Worm (Caenorhabditis elegans) whole organism, L4/young adult: ENCODE measurements around the gene srlf-4.
"Not testable (repeated sequence)": the region's sequence is repeated elsewhere in the genome, so short reads cannot be mapped to it uniquely, and the experiment has no call there.

Experiments
- W03F9.2 ChIP-seq: fragments of 150-350 bp; optimal IDR thresholded peaks from 2 replicates; lab custom pipeline; 2014; ENCODE audit warnings: missing biosample characterization, missing genetic modification characterization
- dao-5 ChIP-seq: sonication (generic microtip); optimal IDR thresholded peaks from 2 replicates; lab custom pipeline; 2016; ENCODE audit warnings: missing genotype, missing genetic modification characterization, moderate library complexity, missing compliant biosample characterization
- him-1 ChIP-seq: sonication (generic microtip); optimal IDR thresholded peaks from 2 replicates; lab custom pipeline; 2016; ENCODE audit warnings: missing genotype, missing genetic modification reagents, missing genetic modification characterization, missing compliant biosample characterization

srlf-4 gene

DNA sequence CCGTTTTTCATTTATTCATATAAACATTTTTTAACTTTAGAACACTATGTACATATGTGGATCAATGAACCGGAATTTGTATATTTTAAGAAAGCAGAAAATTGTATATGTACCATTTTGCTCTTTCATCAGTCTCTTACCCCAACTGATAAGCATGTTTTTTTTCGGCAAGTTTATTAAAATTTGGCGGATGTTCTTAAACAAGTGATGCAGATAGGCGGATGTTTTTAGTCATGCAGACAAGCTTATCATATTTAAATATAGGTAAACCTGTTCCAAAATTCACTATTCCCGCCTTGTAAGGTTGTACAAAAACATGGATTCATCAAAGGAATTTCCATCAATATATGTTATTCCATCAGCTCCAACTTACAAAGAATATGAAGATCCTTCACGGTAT lies 24.8 kb downstream of the srlf-4 start, which contains the start of gene K08D8.9:
K08D8.9 (plus strand) TSS at position 301 of the 400 bp plus-strand sequence.
- TF ChIP-seq W03F9.2 (tag; lab: Kevin White, UChicago): no peak
- TF ChIP-seq him-1 (tag; lab: Kevin White, UChicago): no peak
- no peak for TF ChIP-seq dao-5 (tag; lab: Kevin White, UChicago)

DNA sequence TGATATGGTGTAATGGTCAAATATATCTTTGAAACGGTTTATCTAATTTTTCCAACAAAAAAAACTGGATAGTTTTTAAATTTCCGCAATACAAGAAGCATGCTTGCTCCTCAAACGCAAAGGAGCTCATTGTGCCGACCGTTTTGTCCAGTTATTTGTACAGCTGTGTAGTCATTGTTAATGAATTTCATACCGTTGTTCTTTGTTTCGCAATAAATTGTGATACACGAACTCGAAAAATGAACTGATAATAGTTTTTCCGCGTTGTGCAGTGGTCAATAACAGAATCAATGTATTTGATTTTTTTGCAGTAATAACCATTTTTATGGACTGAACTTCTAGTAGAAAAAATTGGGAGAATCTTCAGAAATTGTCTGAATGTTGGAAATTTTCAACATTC lies 25.4 kb downstream of the srlf-4 start:
- TF ChIP-seq W03F9.2 (tag; lab: Kevin White, UChicago): no peak
- TF ChIP-seq dao-5 (tag; lab: Kevin White, UChicago): no peak
- TF ChIP-seq him-1 (tag; lab: Kevin White, UChicago): no peak

DNA sequence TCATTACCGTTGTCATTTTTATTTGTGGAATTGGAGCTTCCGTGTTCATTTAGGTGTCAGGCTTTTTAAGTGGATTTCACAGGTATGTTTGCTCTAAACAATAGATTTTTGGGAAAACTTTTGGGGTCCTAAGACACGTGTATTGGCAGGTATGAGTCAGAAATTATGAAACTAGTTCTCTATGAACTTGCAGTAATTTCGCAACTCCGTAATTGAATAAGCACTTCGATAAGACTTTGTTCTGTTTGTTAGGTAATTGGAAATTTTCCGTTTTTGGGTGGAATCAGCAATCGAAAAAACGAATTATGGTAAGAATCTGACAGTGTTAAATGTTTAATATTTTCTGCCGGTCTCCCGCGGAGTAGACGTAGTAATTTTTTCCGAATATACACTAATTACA lies 27.1 kb downstream of the srlf-4 start:
- TF ChIP-seq dao-5 (tag; lab: Kevin White, UChicago) (no peak), W03F9.2 (tag; lab: Kevin White, UChicago) (no peak), him-1 (tag; lab: Kevin White, UChicago) (no peak)

DNA sequence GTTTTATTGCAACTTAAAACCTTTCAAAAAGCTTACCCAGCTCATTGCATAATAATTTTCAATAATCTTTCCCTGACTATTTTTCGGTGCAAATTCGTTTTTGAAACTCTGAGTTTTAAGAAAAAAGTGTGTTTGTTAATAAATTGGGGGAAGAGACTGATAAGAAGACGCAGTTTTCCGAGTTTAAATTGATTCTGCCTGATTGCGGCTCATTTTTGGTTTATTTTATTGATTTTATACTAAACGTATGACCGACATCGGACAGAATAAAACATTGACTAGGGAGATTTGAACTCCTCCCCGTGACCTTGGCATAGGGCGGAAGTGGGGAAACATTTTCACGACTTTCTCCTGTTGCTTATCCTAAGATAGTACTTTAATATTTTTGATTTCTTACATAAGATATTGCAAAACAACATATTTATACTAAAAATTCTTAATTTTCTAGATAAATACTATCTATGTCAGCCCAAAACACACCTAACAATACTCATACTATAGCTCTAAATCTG lies 27.8 kb downstream of the srlf-4 start, which contains the start of gene K08D8.7:
K08D8.7 (plus strand) TSS at position 462 of the 512 bp plus-strand sequence.
- TF ChIP-seq him-1 (tag; lab: Kevin White, UChicago) (no peak), dao-5 (tag; lab: Kevin White, UChicago) (no peak), W03F9.2 (tag; lab: Kevin White, UChicago) (no peak)

DNA sequence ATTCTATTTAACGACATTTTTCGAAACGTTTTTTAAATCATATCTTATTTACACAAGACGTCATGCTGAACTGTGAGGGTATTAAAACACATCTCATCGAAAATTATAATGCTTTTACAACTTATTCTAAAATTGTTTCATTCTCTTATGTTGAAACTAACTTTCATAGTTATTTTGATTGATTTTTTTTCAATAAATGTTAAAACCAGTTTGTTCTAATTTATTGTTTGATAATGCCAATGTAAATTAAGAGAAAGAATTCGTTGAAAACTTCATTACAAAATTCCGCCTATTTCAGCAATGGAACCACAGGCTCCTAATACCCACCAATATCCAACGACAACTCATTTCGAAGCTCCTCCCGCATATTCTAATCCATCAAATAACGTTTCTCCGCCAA lies 29.2 kb downstream of the srlf-4 start, which contains the start of gene K08D8.11:
K08D8.11 (plus strand) TSS at position 301 of the 400 bp plus-strand sequence.
- no peak for TF ChIP-seq dao-5 (tag; lab: Kevin White, UChicago)

DNA sequence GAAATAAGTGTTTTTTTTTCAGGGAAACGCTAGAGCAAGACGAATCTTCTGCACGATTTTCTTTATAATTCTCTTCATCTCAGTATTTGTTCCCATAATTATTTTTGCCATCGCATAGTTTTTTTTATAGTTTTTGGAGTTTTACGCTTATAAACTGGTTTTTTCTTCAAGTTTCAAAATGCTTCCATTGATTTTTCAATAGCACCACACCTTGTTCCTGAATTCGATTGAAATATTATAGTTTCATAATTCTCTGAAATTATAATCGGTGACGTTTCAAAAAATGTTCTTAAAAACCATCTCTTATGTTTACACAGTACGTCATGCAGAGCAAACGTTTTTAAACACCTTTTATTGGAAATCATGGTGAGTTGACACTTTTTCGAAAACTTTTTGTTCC lies 31.1 kb downstream of the srlf-4 start, which contains the start of gene K08D8.12:
K08D8.12 (plus strand) TSS at position 301 of the 400 bp plus-strand sequence.
- TF ChIP-seq dao-5 (tag; lab: Kevin White, UChicago): no peak
- no peak for TF ChIP-seq him-1 (tag; lab: Kevin White, UChicago)

DNA sequence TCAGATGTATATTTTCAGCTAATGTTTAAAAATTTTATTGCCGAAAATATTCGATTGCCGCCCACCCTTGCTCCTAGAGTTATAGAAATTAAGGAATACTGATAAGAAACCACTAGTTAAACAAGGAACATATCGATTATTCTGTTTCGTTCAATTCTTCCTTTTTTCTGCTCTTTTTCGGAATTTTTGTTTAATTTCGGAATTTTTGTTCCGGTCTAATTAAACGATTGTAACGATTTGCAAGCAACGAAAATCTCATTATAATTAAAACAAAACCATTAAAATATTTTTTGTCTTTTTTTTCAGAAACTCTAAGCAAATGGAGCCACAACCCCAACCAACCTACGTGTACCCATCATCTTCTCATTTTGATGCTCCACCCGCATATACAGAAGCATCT lies 32.0 kb downstream of the srlf-4 start, which contains the start of gene K08D8.1:
K08D8.1 (plus strand) TSS at position 301 of the 400 bp plus-strand sequence.
- TF ChIP-seq dao-5 (tag; lab: Kevin White, UChicago) (no peak), him-1 (tag; lab: Kevin White, UChicago) (no peak), W03F9.2 (tag; lab: Kevin White, UChicago) (no peak)

DNA sequence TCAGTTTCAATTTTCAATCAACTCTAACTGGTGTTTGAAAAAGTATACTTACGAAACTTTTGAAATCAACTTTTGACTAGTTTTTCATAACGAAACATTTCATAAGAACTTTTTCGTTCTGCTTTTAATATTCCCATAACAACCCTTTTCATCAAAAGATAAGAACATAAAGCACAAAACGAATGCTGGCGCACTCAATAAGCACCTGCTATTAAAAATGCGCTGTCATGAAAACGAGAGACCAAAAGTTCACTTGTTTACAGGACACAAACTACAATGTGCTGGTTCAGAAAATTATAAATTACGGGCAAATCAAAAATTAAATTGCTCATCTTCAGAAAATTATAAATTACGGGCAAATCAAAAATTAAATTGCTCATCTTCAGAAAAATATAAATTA lies 33.2 kb downstream of the srlf-4 start:
- TF ChIP-seq W03F9.2 (tag; lab: Kevin White, UChicago) (no peak), dao-5 (tag; lab: Kevin White, UChicago) (no peak)

DNA sequence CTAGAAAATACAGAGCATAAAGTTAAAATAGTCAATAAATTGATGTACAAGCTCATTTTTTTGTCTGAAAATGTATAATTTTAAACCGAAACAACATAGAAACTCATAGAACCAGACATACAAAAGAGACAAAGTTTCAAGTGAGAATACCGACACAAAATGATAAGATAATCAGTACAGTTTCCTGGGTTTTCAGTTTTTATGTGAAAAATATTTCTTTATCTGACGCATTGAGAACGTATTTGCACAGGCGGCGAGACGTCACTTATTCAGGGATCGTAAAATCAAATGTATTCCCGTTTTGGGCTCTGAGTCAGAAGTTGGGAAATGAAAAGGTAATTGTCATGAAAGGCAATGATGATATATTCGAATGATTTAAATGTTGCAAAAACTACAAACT lies 33.8 kb downstream of the srlf-4 start, which contains the start of gene K08D8.6:
K08D8.6 (minus strand) TSS at position 64 of the 400 bp plus-strand sequence.
- TF ChIP-seq W03F9.2 (tag; lab: Kevin White, UChicago) (no peak), him-1 (tag; lab: Kevin White, UChicago) (no peak), dao-5 (tag; lab: Kevin White, UChicago) (no peak)

DNA sequence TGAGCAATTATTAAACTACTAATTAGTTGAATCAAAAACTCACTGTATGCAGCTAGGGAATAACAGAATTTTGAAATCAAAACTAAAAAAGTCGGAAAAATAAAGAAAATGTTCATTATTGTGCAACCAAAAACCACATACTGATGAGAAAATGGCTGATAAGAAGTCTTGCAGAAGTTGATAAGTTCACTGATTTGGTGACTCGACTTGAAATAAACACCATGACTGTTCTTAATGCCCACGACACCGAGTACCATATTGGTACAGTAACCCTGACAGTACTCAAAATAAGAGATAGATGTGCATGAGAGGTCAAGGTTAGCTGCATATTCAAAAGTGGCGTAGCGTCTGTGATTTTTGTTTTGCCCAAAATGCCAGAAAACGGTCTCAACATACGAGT lies 38.2 kb downstream of the srlf-4 start:
- TF ChIP-seq him-1 (tag; lab: Kevin White, UChicago) (no peak), dao-5 (tag; lab: Kevin White, UChicago) (no peak), W03F9.2 (tag; lab: Kevin White, UChicago) (no peak)

DNA sequence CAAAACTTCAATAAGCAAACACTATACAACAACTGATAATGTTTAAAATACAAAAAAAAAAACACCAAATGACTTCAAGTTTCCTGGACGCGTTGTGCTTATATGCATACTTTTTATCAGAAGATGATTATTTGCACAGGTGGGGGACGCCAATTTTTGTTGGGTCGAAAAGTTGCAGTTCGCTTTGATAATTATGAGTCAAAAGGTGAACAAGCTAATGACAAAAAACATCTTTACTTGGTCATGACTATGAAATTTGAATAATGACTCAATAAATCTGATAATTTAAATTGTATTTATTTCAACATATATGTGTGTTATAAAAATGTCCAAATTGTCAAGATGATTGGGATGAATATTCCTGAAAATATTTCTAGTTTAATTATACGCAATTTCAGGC lies 41.0 kb downstream of the srlf-4 start, which contains the start of gene ZK896.4:
ZK896.4 (minus strand) TSS at position 101 of the 400 bp plus-strand sequence.
- TF ChIP-seq him-1 (tag; lab: Kevin White, UChicago) (no peak), dao-5 (tag; lab: Kevin White, UChicago) (no peak), W03F9.2 (tag; lab: Kevin White, UChicago) (no peak)

DNA sequence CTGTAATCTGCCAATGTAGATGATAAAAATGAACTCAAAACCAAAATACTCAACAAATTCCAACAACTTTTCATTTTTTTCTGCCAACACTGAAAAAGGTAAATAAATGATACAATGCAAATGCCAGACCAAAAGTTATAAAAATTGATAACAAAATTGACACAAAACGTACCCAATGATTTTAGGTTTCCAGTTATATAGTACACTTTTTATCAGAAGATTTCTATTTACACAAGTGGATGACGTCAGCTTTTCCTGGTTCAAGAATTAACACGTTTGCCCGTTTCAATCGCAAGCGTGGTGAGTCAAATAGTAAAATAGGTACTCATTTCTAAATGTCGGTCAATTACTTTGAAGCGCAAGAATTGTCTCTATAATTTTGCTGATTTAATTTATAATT lies 44.7 kb downstream of the srlf-4 start, which contains the start of gene ZK896.5:
ZK896.5 (minus strand) TSS at position 89 of the 400 bp plus-strand sequence.
- no peak for TF ChIP-seq him-1 (tag; lab: Kevin White, UChicago)
- TF ChIP-seq W03F9.2 (tag; lab: Kevin White, UChicago): no peak
- TF ChIP-seq dao-5 (tag; lab: Kevin White, UChicago): no peak

DNA sequence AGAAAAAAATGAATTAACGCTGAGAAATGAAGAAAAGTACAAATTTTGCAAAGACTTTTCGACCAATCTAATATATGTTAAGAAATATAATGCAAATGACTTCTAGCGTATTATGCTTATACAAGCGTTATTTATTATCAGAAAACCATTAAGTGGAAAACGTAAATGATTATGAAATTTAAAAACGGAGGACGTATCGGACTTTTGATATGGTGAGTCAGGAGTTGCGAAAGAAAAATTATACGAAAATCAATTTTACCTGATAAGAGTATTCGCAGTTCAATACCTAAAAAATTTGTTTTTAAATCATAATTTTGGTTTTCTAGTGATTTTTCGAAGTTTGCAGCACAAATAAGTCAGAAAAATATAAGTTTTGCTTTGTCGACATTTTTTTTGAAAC lies 47.7 kb downstream of the srlf-4 start:
- no peak for TF ChIP-seq dao-5 (tag; lab: Kevin White, UChicago)
- TF ChIP-seq him-1 (tag; lab: Kevin White, UChicago): no peak
- no peak for TF ChIP-seq W03F9.2 (tag; lab: Kevin White, UChicago)

DNA sequence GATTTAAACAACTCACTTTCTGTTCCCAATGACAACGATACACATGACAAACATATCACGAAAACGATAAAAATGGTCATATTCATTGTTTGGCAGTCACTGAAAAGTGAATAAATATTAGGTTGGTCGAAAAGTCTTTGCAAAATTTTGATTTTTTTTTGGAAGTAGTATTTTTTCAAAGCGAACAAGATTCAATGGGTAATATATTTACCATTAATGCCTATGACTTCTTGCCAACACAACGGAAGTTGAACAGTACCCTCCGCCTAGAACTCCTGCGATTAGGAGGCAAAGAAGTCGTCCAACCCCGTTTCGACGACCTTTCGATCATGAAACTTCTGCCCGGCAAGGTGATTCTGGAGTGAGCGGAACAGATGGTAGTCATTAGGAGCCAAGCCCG lies 49.0 kb downstream of the srlf-4 start, which contains the start of gene ZK896.1:
ZK896.1 (minus strand) TSS at position 101 of the 400 bp plus-strand sequence.
- TF ChIP-seq dao-5, him-1, W03F9.2 (tag; lab: Kevin White, UChicago): not testable (repeated sequence)
